Fruit fly (Drosophila melanogaster): ENCODE results near the gene Agpat3.
A peak's percentile ranks its signal among the peaks of the same experiment; 100 is the strongest.

Gene Agpat3

dm6 chr3L:16408609-16409439 lies 23.1 kb upstream of the Agpat3 start:
- peak; percentile 54 for TF ChIP-seq Pif1B (GFP tag; optimal IDR thresholded peaks at IDR 0.05)
- peak; percentile 47 for TF ChIP-seq CG15710 (tag; optimal IDR thresholded peaks at IDR 0.05)
- TF ChIP-seq CG4496 (GFP tag; IDR thresholded peaks at IDR 0.05): peak; percentile 74; the same call in 2 of the 3 replicates
- TF ChIP-seq EcR (GFP tag; optimal IDR thresholded peaks at IDR 0.05): peak; percentile 42
- TF ChIP-seq Snoo (tag; optimal IDR thresholded peaks at IDR 0.05): peak; percentile 46
- no peak for TF ChIP-seq D1 (tag; optimal IDR thresholded peaks at IDR 0.05)
- peak; percentile 73 for TF ChIP-seq fd96Ca (GFP tag; IDR thresholded peaks at IDR 0.05)
- TF ChIP-seq Pif1A (GFP tag; optimal IDR thresholded peaks at IDR 0.05): peak; percentile 44
- no peak for TF ChIP-seq CG10348 (GFP tag; IDR thresholded peaks at IDR 0.05)
- TF ChIP-seq CG8159 (tag; optimal IDR thresholded peaks at IDR 0.05): peak; percentile 77
- TF ChIP-seq gl (tag; optimal IDR thresholded peaks at IDR 0.05): peak; percentile 53
- peak; percentile 64 for TF ChIP-seq CG8301 (tag; optimal IDR thresholded peaks at IDR 0.05)
- TF ChIP-seq CG12605 (GFP tag; IDR thresholded peaks at IDR 0.05): peak; percentile 33; the same call in 1 of the 2 replicates
- TF ChIP-seq CG13204 (GFP tag; optimal IDR thresholded peaks at IDR 0.05): peak; percentile 43
- TF ChIP-seq CG34367 (tag; optimal IDR thresholded peaks at IDR 0.05): peak; percentile 20
- TF ChIP-seq Ets98B (GFP tag; IDR thresholded peaks at IDR 0.05): 0 out of 2 replicates have a peak, but pooled peaks have one; percentile 51
- TF ChIP-seq rn (GFP tag; IDR thresholded peaks at IDR 0.05): peak; percentile 23; the same call in 1 of the 2 replicates
- TF ChIP-seq CG17806 (tag; optimal IDR thresholded peaks at IDR 0.05): peak; percentile 49
- TF ChIP-seq CG32121 (GFP tag; IDR thresholded peaks at IDR 0.05): no peak; the same call in 1 of the 2 replicates
- TF ChIP-seq CG14655 (GFP tag; optimal IDR thresholded peaks at IDR 0.05): peak; percentile 59
- peak; percentile 13 for TF ChIP-seq CG9948 (tag; optimal IDR thresholded peaks at IDR 0.05)

dm6 chr3L:16407815-16408608 lies 22.3 kb upstream of the Agpat3 start:
- TF ChIP-seq D1 (tag; optimal IDR thresholded peaks at IDR 0.05) (no peak), Pif1A (GFP tag; optimal IDR thresholded peaks at IDR 0.05) (no peak), Snoo (tag; optimal IDR thresholded peaks at IDR 0.05) (no peak), CG10348 (GFP tag; IDR thresholded peaks at IDR 0.05) (no peak), Ets98B (GFP tag; IDR thresholded peaks at IDR 0.05) (no peak; the same call in 1 of the 2 replicates), CG4496 (GFP tag; IDR thresholded peaks at IDR 0.05) (no peak), CG15710 (tag; optimal IDR thresholded peaks at IDR 0.05) (no peak)

- no peak for TF ChIP-seq D1 (tag; optimal IDR thresholded peaks at IDR 0.05)
- no peak for TF ChIP-seq rn (GFP tag; IDR thresholded peaks at IDR 0.05)
- TF ChIP-seq CG13204 (GFP tag; optimal IDR thresholded peaks at IDR 0.05): no peak
- no peak for TF ChIP-seq Pif1B (GFP tag; optimal IDR thresholded peaks at IDR 0.05)
- TF ChIP-seq Ets98B (GFP tag; IDR thresholded peaks at IDR 0.05): no peak
- no peak for TF ChIP-seq fd96Ca (GFP tag; IDR thresholded peaks at IDR 0.05)
- no peak for TF ChIP-seq CG9948 (tag; optimal IDR thresholded peaks at IDR 0.05)
- TF ChIP-seq CG15710 (tag; optimal IDR thresholded peaks at IDR 0.05): no peak
- TF ChIP-seq CG8301 (tag; optimal IDR thresholded peaks at IDR 0.05): no peak
- no peak for TF ChIP-seq CG12605 (GFP tag; IDR thresholded peaks at IDR 0.05)
- TF ChIP-seq EcR (GFP tag; optimal IDR thresholded peaks at IDR 0.05): no peak
- no peak for TF ChIP-seq CG34367 (tag; optimal IDR thresholded peaks at IDR 0.05)
- no peak for TF ChIP-seq CG32121 (GFP tag; IDR thresholded peaks at IDR 0.05)
- no peak for TF ChIP-seq CG14655 (GFP tag; optimal IDR thresholded peaks at IDR 0.05)
- TF ChIP-seq CG10348 (GFP tag; IDR thresholded peaks at IDR 0.05): no peak
- no peak for TF ChIP-seq Pif1A (GFP tag; optimal IDR thresholded peaks at IDR 0.05)
These were observed 16.5 kb upstream of the Agpat3 start for dm6 chr3L:16402253-16402652.

- TF ChIP-seq EcR (GFP tag; optimal IDR thresholded peaks at IDR 0.05): no peak
- no peak for TF ChIP-seq Pif1B (GFP tag; optimal IDR thresholded peaks at IDR 0.05)
- TF ChIP-seq CG32121 (GFP tag; IDR thresholded peaks at IDR 0.05): no peak
- no peak for TF ChIP-seq gl (tag; optimal IDR thresholded peaks at IDR 0.05)
- TF ChIP-seq Snoo (tag; optimal IDR thresholded peaks at IDR 0.05): no peak
- TF ChIP-seq CG17806 (tag; optimal IDR thresholded peaks at IDR 0.05): no peak
- TF ChIP-seq CG15710 (tag; optimal IDR thresholded peaks at IDR 0.05): no peak
- no peak for TF ChIP-seq rn (GFP tag; IDR thresholded peaks at IDR 0.05)
- no peak for TF ChIP-seq CG10348 (GFP tag; IDR thresholded peaks at IDR 0.05)
- no peak for TF ChIP-seq CG14655 (GFP tag; optimal IDR thresholded peaks at IDR 0.05)
- no peak for TF ChIP-seq Ets98B (GFP tag; IDR thresholded peaks at IDR 0.05)
- no peak for TF ChIP-seq fd96Ca (GFP tag; IDR thresholded peaks at IDR 0.05)
- TF ChIP-seq D1 (tag; optimal IDR thresholded peaks at IDR 0.05): no peak
- TF ChIP-seq CG8159 (tag; optimal IDR thresholded peaks at IDR 0.05): no peak
These were observed 14.4 kb upstream of the Agpat3 start, which contains the start of gene CG44836 for dm6 chr3L:16400175-16400574. Gene CG44836 (minus strand): TSS chr3L:16400275.

DNA sequence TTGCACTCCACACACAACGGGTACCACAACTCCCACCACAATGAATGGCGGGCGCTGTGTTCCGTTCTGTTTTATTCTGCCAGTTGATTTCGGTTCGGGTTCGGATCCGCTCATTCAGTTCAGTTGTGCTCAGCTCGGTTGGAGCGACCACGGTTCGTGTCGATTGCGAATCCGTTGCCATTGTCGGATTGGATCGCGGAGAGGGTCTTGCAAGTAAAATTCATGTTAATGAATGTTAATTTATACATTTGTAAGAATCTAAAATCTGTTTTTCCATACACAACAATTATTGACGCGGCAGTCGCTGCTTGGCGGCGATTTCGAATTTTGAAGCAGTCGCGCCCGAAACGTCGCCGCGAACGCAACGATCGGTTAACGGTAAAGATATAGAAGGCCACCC lies 8.7 kb upstream of the Agpat3 start, which contains the start of gene Gagr:
Gene Gagr, plus strand, starts transcription at position 81 of the 400 bp plus-strand sequence.
- TF ChIP-seq CG32121 (GFP tag; IDR thresholded peaks at IDR 0.05): no peak
- TF ChIP-seq CG14655 (GFP tag; optimal IDR thresholded peaks at IDR 0.05): no peak
- TF ChIP-seq Ets98B (GFP tag; IDR thresholded peaks at IDR 0.05): no peak
- TF ChIP-seq D1 (tag; optimal IDR thresholded peaks at IDR 0.05): no peak
- no peak for TF ChIP-seq Pif1B (GFP tag; optimal IDR thresholded peaks at IDR 0.05)
- TF ChIP-seq CG17806 (tag; optimal IDR thresholded peaks at IDR 0.05): no peak
- no peak for TF ChIP-seq CG10348 (GFP tag; IDR thresholded peaks at IDR 0.05)
- TF ChIP-seq CG13204 (GFP tag; optimal IDR thresholded peaks at IDR 0.05): no peak
